Worm (Caenorhabditis elegans): ENCODE measurements around the gene str-204.
A peak's percentile ranks its signal among the peaks of the same experiment; 100 is the strongest.

The str-204 gene

ce11 chrV:7186599-7186998, 27.1 kb downstream of the str-204 start:
- TF ChIP-seq nhr-12 (tag; optimal IDR thresholded peaks at IDR 0.05) (no peak), unc-39 (tag; optimal IDR thresholded peaks at IDR 0.05) (no peak), nhr-76 (tag; optimal IDR thresholded peaks at IDR 0.05) (no peak), nhr-237 (tag; optimal IDR thresholded peaks at IDR 0.05) (no peak), mab-5 (tag; optimal IDR thresholded peaks at IDR 0.05) (no peak), lin-13 (tag; optimal IDR thresholded peaks at IDR 0.05) (no peak)

- no peak for TF ChIP-seq nhr-237 (tag; optimal IDR thresholded peaks at IDR 0.05)
- no peak for TF ChIP-seq lsy-2 (tag; optimal IDR thresholded peaks at IDR 0.05)
- TF ChIP-seq ces-1 (GFP tag; optimal IDR thresholded peaks at IDR 0.05): no peak
- no peak for TF ChIP-seq ceh-39 (tag; optimal IDR thresholded peaks at IDR 0.05)
- no peak for TF ChIP-seq ceh-83 (GFP tag; optimal IDR thresholded peaks at IDR 0.05)
- no peak for TF ChIP-seq flh-1 (GFP tag; optimal IDR thresholded peaks at IDR 0.05)
- no peak for TF ChIP-seq elt-3 (tag; optimal IDR thresholded peaks at IDR 0.05)
- TF ChIP-seq pha-4 (tag; optimal IDR thresholded peaks at IDR 0.05): no peak
- no peak for TF ChIP-seq unc-62 (GFP tag; optimal IDR thresholded peaks at IDR 0.05)
- TF ChIP-seq snpc-4 (tag; optimal IDR thresholded peaks at IDR 0.05): no peak
- TF ChIP-seq cnd-1 (tag; optimal IDR thresholded peaks at IDR 0.05): no peak
These were observed 27.8 kb downstream of the str-204 start for ce11 chrV:7187295-7187694.

ce11 chrV:7193562-7193961, 34.1 kb downstream of the str-204 start, which contains the start of gene F09G2.8:
F09G2.8 (minus strand) TSS chrV:7193662.
- TF ChIP-seq ham-2 (GFP tag; optimal IDR thresholded peaks at IDR 0.05) (no peak), mab-5 (tag; optimal IDR thresholded peaks at IDR 0.05) (no peak), sptf-1 (tag; optimal IDR thresholded peaks at IDR 0.05) (no peak), blmp-1 (tag; optimal IDR thresholded peaks at IDR 0.05) (no peak), nhr-76 (tag; optimal IDR thresholded peaks at IDR 0.05) (no peak)

- no peak for TF ChIP-seq unc-39 (tag; optimal IDR thresholded peaks at IDR 0.05)
These were observed 35.3 kb downstream of the str-204 start for ce11 chrV:7194818-7195217.

- no peak for TF ChIP-seq nhr-28 (tag; optimal IDR thresholded peaks at IDR 0.05)
- TF ChIP-seq elt-1 (tag; optimal IDR thresholded peaks at IDR 0.05; ENCODE audit: borderline replicate concordance, insufficient read depth): no peak
- no peak for TF ChIP-seq ceh-39 (tag; optimal IDR thresholded peaks at IDR 0.05)
- TF ChIP-seq M03D4.4 (tag; optimal IDR thresholded peaks at IDR 0.05): no peak
- no peak for TF ChIP-seq mab-5 (tag; optimal IDR thresholded peaks at IDR 0.05)
- no peak for TF ChIP-seq elt-3 (tag; optimal IDR thresholded peaks at IDR 0.05)
- no peak for TF ChIP-seq snpc-4 (tag; optimal IDR thresholded peaks at IDR 0.05)
- TF ChIP-seq ceh-43 (GFP tag; optimal IDR thresholded peaks at IDR 0.05): no peak
- TF ChIP-seq hlh-1 (tag; optimal IDR thresholded peaks at IDR 0.05): no peak
- TF ChIP-seq sptf-1 (tag; optimal IDR thresholded peaks at IDR 0.05): no peak
- no peak for TF ChIP-seq bed-3 (GFP tag; optimal IDR thresholded peaks at IDR 0.05)
- no peak for TF ChIP-seq nhr-76 (tag; optimal IDR thresholded peaks at IDR 0.05)
- no peak for TF ChIP-seq lsy-2 (tag; optimal IDR thresholded peaks at IDR 0.05)
- TF ChIP-seq lin-13 (tag; optimal IDR thresholded peaks at IDR 0.05): no peak
- TF ChIP-seq ztf-11 (tag; optimal IDR thresholded peaks at IDR 0.05): no peak
- TF ChIP-seq mls-2 (tag; optimal IDR thresholded peaks at IDR 0.05): no peak
- no peak for TF ChIP-seq cnd-1 (tag; optimal IDR thresholded peaks at IDR 0.05)
- TF ChIP-seq zip-8 (tag; optimal IDR thresholded peaks at IDR 0.05): no peak
These were observed 36.5 kb downstream of the str-204 start, which contains the start of gene attf-2 for ce11 chrV:7196037-7196436. attf-2 (minus strand) TSS chrV:7196137.

ce11 chrV:7196498-7196966, 37.0 kb downstream of the str-204 start, which contains the start of gene F09G2.2:
F09G2.2 (plus strand) TSS chrV:7196916.
- TF ChIP-seq lsy-2 (tag; optimal IDR thresholded peaks at IDR 0.05): peak; percentile 73
- TF ChIP-seq mls-2 (tag; optimal IDR thresholded peaks at IDR 0.05): peak; percentile 21
- no peak for TF ChIP-seq zip-8 (tag; optimal IDR thresholded peaks at IDR 0.05)
- TF ChIP-seq nhr-28 (tag; optimal IDR thresholded peaks at IDR 0.05): no peak
- peak; percentile 76 for TF ChIP-seq ces-1 (GFP tag; optimal IDR thresholded peaks at IDR 0.05)
- no peak for TF ChIP-seq hlh-1 (tag; optimal IDR thresholded peaks at IDR 0.05)
- TF ChIP-seq unc-62 (GFP tag; optimal IDR thresholded peaks at IDR 0.05): no peak
- TF ChIP-seq blmp-1 (tag; optimal IDR thresholded peaks at IDR 0.05): no peak
- peak; percentile 29 for TF ChIP-seq unc-39 (tag; optimal IDR thresholded peaks at IDR 0.05)
- peak; percentile 38 for TF ChIP-seq elt-1 (tag; optimal IDR thresholded peaks at IDR 0.05; ENCODE audit: borderline replicate concordance, insufficient read depth)
- TF ChIP-seq nhr-12 (tag; optimal IDR thresholded peaks at IDR 0.05): no peak
- peak; percentile 24 for TF ChIP-seq drap-1 (GFP tag; optimal IDR thresholded peaks at IDR 0.05)
- TF ChIP-seq bed-3 (GFP tag; optimal IDR thresholded peaks at IDR 0.05): no peak
- peak; percentile 63 for TF ChIP-seq ztf-11 (tag; optimal IDR thresholded peaks at IDR 0.05)
- TF ChIP-seq tbx-8 (GFP tag; optimal IDR thresholded peaks at IDR 0.05): no peak
- TF ChIP-seq mep-1 (tag; optimal IDR thresholded peaks at IDR 0.05): peak; percentile 95
- TF ChIP-seq nhr-2 (tag; optimal IDR thresholded peaks at IDR 0.05): peak; percentile 30
- peak; percentile 28 for TF ChIP-seq cnd-1 (tag; optimal IDR thresholded peaks at IDR 0.05)
- TF ChIP-seq M03D4.4 (tag; optimal IDR thresholded peaks at IDR 0.05): peak; percentile 20
- TF ChIP-seq pha-4 (tag; optimal IDR thresholded peaks at IDR 0.05): peak; percentile 96
- TF ChIP-seq unc-120 (tag; optimal IDR thresholded peaks at IDR 0.05; ENCODE audit: poor library complexity, severe bottlenecking): peak; percentile 79
- TF ChIP-seq mab-5 (tag; optimal IDR thresholded peaks at IDR 0.05): no peak
- TF ChIP-seq ceh-43 (GFP tag; optimal IDR thresholded peaks at IDR 0.05): no peak
- no peak for TF ChIP-seq snpc-4 (tag; optimal IDR thresholded peaks at IDR 0.05)
- TF ChIP-seq lin-13 (tag; optimal IDR thresholded peaks at IDR 0.05): peak; percentile 97
- TF ChIP-seq ceh-39 (tag; optimal IDR thresholded peaks at IDR 0.05): peak; percentile 93
- peak; percentile 46 for TF ChIP-seq ceh-83 (GFP tag; optimal IDR thresholded peaks at IDR 0.05)
- peak; percentile 87 for TF ChIP-seq nhr-237 (tag; optimal IDR thresholded peaks at IDR 0.05)
